Fruit fly (Drosophila melanogaster): ENCODE data around the gene Myc.
A peak's percentile ranks its signal among the peaks of the same experiment; 100 is the strongest.

Myc gene

DNA sequence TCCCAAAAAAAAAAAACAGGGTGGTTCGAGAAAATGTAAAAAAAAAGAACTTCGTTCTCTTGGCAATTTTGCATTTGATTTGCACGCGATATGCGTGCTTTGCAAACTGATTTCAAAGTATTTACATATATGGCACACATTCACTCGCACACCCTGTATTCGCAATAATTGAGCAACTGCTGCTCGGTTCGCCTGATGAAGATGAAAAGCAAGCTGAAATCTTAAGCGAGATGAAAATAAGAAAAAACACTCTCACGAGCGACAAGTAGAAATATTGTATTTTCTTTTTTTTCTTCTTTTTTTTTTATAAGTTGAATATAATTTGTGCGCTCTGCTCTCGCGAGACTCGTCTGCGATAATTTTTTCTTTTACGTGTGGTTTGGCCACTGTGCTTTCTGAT is 44.0 kb upstream of the Myc start (continued):
- TF ChIP-seq lz (GFP tag; optimal IDR thresholded peaks at IDR 0.05) (peak; percentile 57), Sox102F (GFP tag; optimal IDR thresholded peaks at IDR 0.05) (peak; percentile 70), CG6276 (GFP tag; optimal IDR thresholded peaks at IDR 0.05) (peak; percentile 82), Blimp-1 (GFP tag; optimal IDR thresholded peaks at IDR 0.05) (no peak), fd85E (GFP tag; optimal IDR thresholded peaks at IDR 0.05) (no peak), Smox (GFP tag; optimal IDR thresholded peaks at IDR 0.05) (peak; percentile 47), CG8632 (GFP tag; optimal IDR thresholded peaks at IDR 0.05) (peak; percentile 49), CG10669 (GFP tag; optimal IDR thresholded peaks at IDR 0.05) (peak; percentile 60), esn (GFP tag; optimal IDR thresholded peaks at IDR 0.05) (no peak), CG31627 (GFP tag; optimal IDR thresholded peaks at IDR 0.05) (peak; percentile 45), CG16779 (tag; optimal IDR thresholded peaks at IDR 0.05) (peak; percentile 56), Lpt (GFP tag; optimal IDR thresholded peaks at IDR 0.05) (peak; percentile 67), Eip78C (GFP tag) (peak; percentile 89), Eip93F (GFP tag; optimal IDR thresholded peaks at IDR 0.05) (no peak), Hr39 (GFP tag; optimal IDR thresholded peaks at IDR 0.05) (peak; percentile 65), CG10631 (GFP tag; optimal IDR thresholded peaks at IDR 0.05) (peak; percentile 58), CG32006 (GFP tag; optimal IDR thresholded peaks at IDR 0.05) (peak; percentile 83), dsx (GFP tag; optimal IDR thresholded peaks at IDR 0.05; ENCODE audit: poor library complexity, severe bottlenecking) (peak; percentile 4), CG3919 (GFP tag; optimal IDR thresholded peaks at IDR 0.05) (peak; percentile 76), CG6808 (GFP tag; optimal IDR thresholded peaks at IDR 0.05) (peak; percentile 55), CG8319 (GFP tag; optimal IDR thresholded peaks at IDR 0.05) (peak; percentile 57), CG4318 (GFP tag; optimal IDR thresholded peaks at IDR 0.05) (peak; percentile 72), vri (GFP tag; optimal IDR thresholded peaks at IDR 0.05) (peak; percentile 26)

DNA sequence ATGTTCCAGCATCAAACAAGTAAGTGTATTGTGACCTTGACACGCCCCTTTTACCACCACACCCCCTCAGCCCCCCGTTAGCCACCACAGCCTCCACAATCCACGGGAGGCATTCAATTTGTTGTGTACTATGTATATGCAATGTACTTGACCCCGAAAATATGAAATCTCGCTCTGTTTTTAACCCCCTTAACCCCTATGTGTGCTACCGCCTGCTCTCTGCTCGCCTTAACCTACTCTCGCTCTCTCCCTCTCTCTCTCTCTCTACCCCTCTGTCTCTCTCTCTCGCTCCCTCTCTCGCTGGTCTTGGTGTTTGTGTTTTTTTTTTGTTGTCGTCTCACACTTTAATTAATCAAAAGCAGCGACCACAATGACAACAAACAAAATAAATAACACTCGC is 40.4 kb upstream of the Myc start:
- peak; percentile 14; the same call in 1 of the 2 replicates for TF ChIP-seq CG15336 (GFP tag; IDR thresholded peaks at IDR 0.05)
- peak; percentile 66 for TF ChIP-seq svp (GFP tag)
- TF ChIP-seq Met (GFP tag; optimal IDR thresholded peaks at IDR 0.05) = no peak

DNA sequence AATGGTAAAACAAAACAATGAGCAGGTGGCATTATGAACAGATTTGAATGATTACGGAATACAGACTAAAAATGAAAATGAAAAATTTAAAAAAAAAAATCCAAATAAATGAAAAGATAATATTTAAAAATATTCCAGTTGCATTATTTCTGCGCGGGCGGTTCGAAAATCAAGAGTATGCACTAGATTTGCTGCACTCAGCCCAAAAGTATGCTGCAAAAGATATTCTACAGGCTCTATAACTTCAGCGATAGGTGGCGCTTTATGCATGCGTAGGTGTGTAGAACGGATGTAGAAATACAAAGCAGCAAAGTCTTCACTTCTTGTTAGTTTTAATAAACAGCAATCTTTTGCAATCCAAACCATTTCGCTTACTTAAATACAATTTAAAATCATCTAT is 29.3 kb upstream of the Myc start:
- TF ChIP-seq Eip78C (GFP tag) (peak; percentile 10), spab (GFP tag; optimal IDR thresholded peaks at IDR 0.05) (no peak), esn (GFP tag; optimal IDR thresholded peaks at IDR 0.05) (peak; percentile 5), svp (GFP tag) (peak; percentile 68)

DNA sequence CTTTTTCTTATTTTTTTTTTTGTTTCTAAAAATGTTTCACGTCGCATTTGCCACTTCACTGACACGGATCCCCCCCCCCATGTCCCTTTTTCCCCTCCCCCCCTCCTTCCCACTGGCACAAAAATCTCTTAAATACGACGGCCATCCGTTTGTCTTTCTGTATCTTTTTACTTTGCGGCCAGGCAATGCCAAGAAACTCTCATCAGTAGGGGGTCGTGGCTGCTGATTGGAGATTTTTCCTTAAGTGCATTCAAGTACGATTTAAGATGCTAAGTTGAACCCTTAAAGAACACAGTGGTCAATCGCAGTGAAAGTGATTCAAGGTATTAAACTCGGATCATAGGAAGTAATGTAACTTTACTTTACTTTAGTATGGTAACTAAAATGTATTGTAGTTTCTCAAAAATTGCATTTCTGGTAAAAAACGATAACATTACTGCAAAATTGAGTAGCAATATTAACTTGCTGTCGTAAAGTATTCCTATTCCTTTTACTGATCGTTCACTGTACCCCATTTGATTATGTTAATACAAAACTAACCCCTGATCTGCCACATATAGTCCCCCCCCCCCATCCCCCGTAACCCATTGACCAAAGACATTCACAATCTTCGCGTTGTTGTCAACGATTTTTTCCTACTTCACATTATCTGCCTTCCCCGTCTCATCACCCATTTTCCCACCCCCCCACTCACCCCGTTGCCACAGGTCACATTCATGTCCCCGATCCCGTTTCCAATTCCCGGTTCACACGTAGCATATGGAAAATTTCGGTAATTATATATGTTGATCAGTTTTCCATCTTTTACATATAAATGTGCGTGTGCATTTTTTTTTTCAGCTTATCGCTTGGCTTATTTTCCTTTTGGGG is 28.3 kb upstream of the Myc start:
- TF ChIP-seq fkh (GFP tag; optimal IDR thresholded peaks at IDR 0.05) (no peak), svp (GFP tag) (peak; percentile 68)

DNA sequence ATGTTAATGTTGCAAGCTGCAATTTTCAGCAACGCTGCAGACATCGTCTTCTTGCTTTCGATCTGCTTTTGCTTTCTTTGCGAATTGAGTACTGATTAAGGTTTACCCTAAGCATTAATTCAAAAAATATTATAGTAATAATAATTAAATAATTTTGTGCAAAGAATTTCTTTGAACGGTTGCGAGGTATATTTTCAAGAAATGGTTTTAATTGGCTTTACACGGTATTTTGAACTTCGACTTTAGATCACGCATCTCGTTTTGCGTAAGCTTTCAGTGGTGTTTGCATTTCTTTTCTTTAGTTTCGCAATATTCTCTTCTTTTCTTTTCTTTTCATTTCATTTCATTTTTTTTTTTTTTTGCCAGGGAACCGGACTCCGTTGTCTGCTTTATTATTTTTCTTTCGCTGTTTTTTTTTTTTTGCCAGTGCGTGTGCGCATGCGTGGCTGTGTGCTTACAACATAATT is 26.3 kb upstream of the Myc start:
- TF ChIP-seq acj6 (GFP tag; optimal IDR thresholded peaks at IDR 0.05) = peak; percentile 77
- peak; percentile 89 for TF ChIP-seq svp (GFP tag)
- peak; percentile 65 for TF ChIP-seq Hr39 (GFP tag; optimal IDR thresholded peaks at IDR 0.05)
- peak; percentile 47 for TF ChIP-seq CG11902 (GFP tag; optimal IDR thresholded peaks at IDR 0.05)
- TF ChIP-seq Eip93F (GFP tag; optimal IDR thresholded peaks at IDR 0.05) = peak; percentile 86
- TF ChIP-seq Sox102F (GFP tag; optimal IDR thresholded peaks at IDR 0.05) = peak; percentile 86
- TF ChIP-seq CG3032 (tag; optimal IDR thresholded peaks at IDR 0.05) = no peak
- peak; percentile 69 for TF ChIP-seq CG6854 (GFP tag; optimal IDR thresholded peaks at IDR 0.05)
- peak; percentile 75 for TF ChIP-seq CG3919 (GFP tag; optimal IDR thresholded peaks at IDR 0.05)
- peak; percentile 81 for TF ChIP-seq Met (GFP tag; optimal IDR thresholded peaks at IDR 0.05)
- no peak for TF ChIP-seq CG4318 (GFP tag; optimal IDR thresholded peaks at IDR 0.05)
- no peak for TF ChIP-seq CG7368 (GFP tag; optimal IDR thresholded peaks at IDR 0.05)
- peak; percentile 51 for TF ChIP-seq CG8319 (GFP tag; optimal IDR thresholded peaks at IDR 0.05)
- no peak for TF ChIP-seq CG11294 (GFP tag; IDR thresholded peaks at IDR 0.05)
- peak; percentile 82 for TF ChIP-seq CG6792 (GFP tag; optimal IDR thresholded peaks at IDR 0.05)
- TF ChIP-seq Hr4 (GFP tag; optimal IDR thresholded peaks at IDR 0.05) = no peak
- peak; percentile 48 for TF ChIP-seq CG15336 (GFP tag; IDR thresholded peaks at IDR 0.05)
- TF ChIP-seq CG10669 (GFP tag; optimal IDR thresholded peaks at IDR 0.05) = peak; percentile 47
- peak; percentile 93 for TF ChIP-seq esn (GFP tag; optimal IDR thresholded peaks at IDR 0.05)
- TF ChIP-seq eg (GFP tag; IDR thresholded peaks at IDR 0.05) = peak; percentile 59; the same call in 2 of the 3 replicates
- TF ChIP-seq CG32006 (GFP tag; optimal IDR thresholded peaks at IDR 0.05) = peak; percentile 51
- peak; percentile 80 for TF ChIP-seq topi (GFP tag; optimal IDR thresholded peaks at IDR 0.05)
- TF ChIP-seq Hr38 (GFP tag; optimal IDR thresholded peaks at IDR 0.05) = no peak
- peak; percentile 51 for TF ChIP-seq Sox15 (GFP tag; optimal IDR thresholded peaks at IDR 0.05)
- TF ChIP-seq CG31627 (GFP tag; optimal IDR thresholded peaks at IDR 0.05) = peak; percentile 60
- TF ChIP-seq achi (GFP tag; optimal IDR thresholded peaks at IDR 0.05) = peak; percentile 81

All from whole organism, prepupa.